Worm (Caenorhabditis elegans): ENCODE data around the gene plp-1.
"Not testable (repeated sequence)": the region's sequence is repeated elsewhere in the genome, so short reads cannot be mapped to it uniquely, and the experiment has no call there.

ce11 chrIV:7634578-7634977 lies 1.4 kb downstream of the plp-1 start, which contains the start of gene warf-1:
- TF ChIP-seq nhr-237 (tag; optimal IDR thresholded peaks at IDR 0.05); pha-4 (tag; optimal IDR thresholded peaks at IDR 0.05); unc-62 (GFP tag; optimal IDR thresholded peaks at IDR 0.05); lin-13 (tag; optimal IDR thresholded peaks at IDR 0.05); ztf-11 (tag; optimal IDR thresholded peaks at IDR 0.05); elt-1 (tag; optimal IDR thresholded peaks at IDR 0.05; ENCODE audit: borderline replicate concordance, insufficient read depth); ceh-83 (GFP tag; optimal IDR thresholded peaks at IDR 0.05); nhr-12 (tag; optimal IDR thresholded peaks at IDR 0.05); hlh-1 (tag; optimal IDR thresholded peaks at IDR 0.05); nhr-28 (tag; optimal IDR thresholded peaks at IDR 0.05); nhr-76 (tag; optimal IDR thresholded peaks at IDR 0.05); elt-3 (tag; optimal IDR thresholded peaks at IDR 0.05): not testable (repeated sequence)

All from whole organism, mixed stage, embryonic.